Fruit fly (Drosophila melanogaster) whole organism, embryonic: ENCODE results near the gene CG13457.
A peak's percentile ranks its signal among the peaks of the same experiment; 100 is the strongest.

Experiments used
- Abd-B ChIP-seq: fragments of 200-800 bp; sonication (Bioruptor generic); optimal IDR thresholded peaks from 2 replicates; lab custom pipeline; 2018; ENCODE audit warnings: missing biosample characterization, mild to moderate bottlenecking, missing genetic modification characterization, moderate library complexity
- B-H1 ChIP-seq: fragments of 200-800 bp; sonication (Bioruptor generic); IDR thresholded peaks from 3 replicates; pipeline ENCODE4 v1.3.6; 2022; ENCODE audit warnings: missing biosample characterization, missing genetic modification characterization
- Bdp1 ChIP-seq: fragments of 200-800 bp; sonication (Bioruptor generic); optimal IDR thresholded peaks from 3 replicates; lab custom pipeline; 2016; ENCODE audit warnings: missing biosample characterization, missing genetic modification characterization
- CG1024 ChIP-seq: fragments of 200-800 bp; sonication (Bioruptor generic); IDR thresholded peaks from 2 replicates; pipeline ENCODE4 v1.3.6; 2022; ENCODE audit warnings: missing biosample characterization, missing genetic modification characterization
- CG10321 ChIP-seq: fragments of 200-800 bp; sonication (Bioruptor generic); IDR thresholded peaks from 2 replicates; pipeline ENCODE4 v1.3.6; 2022; ENCODE audit warnings: missing biosample characterization, missing genetic modification characterization
- CG13894 ChIP-seq: fragments of 200-800 bp; sonication (Bioruptor generic); optimal IDR thresholded peaks from 3 replicates; lab custom pipeline; 2018; ENCODE audit warnings: missing biosample characterization, mild to moderate bottlenecking, missing genetic modification characterization, moderate library complexity
- CG14710 ChIP-seq: fragments of 200-800 bp; sonication (Bioruptor generic); optimal IDR thresholded peaks from 3 replicates; lab custom pipeline; 2019; ENCODE audit warnings: missing biosample characterization, mild to moderate bottlenecking, missing genetic modification characterization, moderate library complexity
- CG17385 ChIP-seq: fragments of 200-800 bp; sonication (Bioruptor generic); optimal IDR thresholded peaks from 3 replicates; lab custom pipeline; 2018; ENCODE audit warnings: missing biosample characterization, mild to moderate bottlenecking, missing genetic modification characterization
- CG1792 ChIP-seq: fragments of 200-800 bp; sonication (Bioruptor generic); optimal IDR thresholded peaks from 2 replicates; lab custom pipeline; 2016; ENCODE audit warnings: missing biosample characterization, missing genetic modification characterization
- CG31388 ChIP-seq: fragments of 200-800 bp; sonication (Bioruptor generic); optimal IDR thresholded peaks from 2 replicates; lab custom pipeline; 2016; ENCODE audit warnings: missing biosample characterization, missing genetic modification characterization
- CG3407 ChIP-seq: fragments of 200-800 bp; sonication (Bioruptor generic); optimal IDR thresholded peaks from 2 replicates; lab custom pipeline; 2018; ENCODE audit warnings: missing biosample characterization, mild to moderate bottlenecking, missing genetic modification characterization
- CG34376 ChIP-seq: fragments of 200-800 bp; sonication (Bioruptor generic); optimal IDR thresholded peaks from 2 replicates; lab custom pipeline; 2018; ENCODE audit warnings: missing biosample characterization, mild to moderate bottlenecking, missing genetic modification characterization
- CG34422 ChIP-seq: fragments of 200-800 bp; sonication (Bioruptor generic); IDR thresholded peaks from 3 replicates; pipeline ENCODE4 v1.3.6; 2022; ENCODE audit warnings: missing biosample characterization, missing genetic modification characterization
- CG4707 ChIP-seq: fragments of 200-800 bp; sonication (Bioruptor generic); optimal IDR thresholded peaks from 2 replicates; lab custom pipeline; 2018; ENCODE audit warnings: missing biosample characterization, mild to moderate bottlenecking, missing genetic modification characterization, moderate library complexity
- CG4730 ChIP-seq: fragments of 200-800 bp; sonication (Bioruptor generic); IDR thresholded peaks from 2 replicates; pipeline ENCODE4 v1.3.6; 2022; ENCODE audit warnings: missing biosample characterization, missing genetic modification characterization
- CG6654 ChIP-seq: fragments of 200-800 bp; sonication (Bioruptor generic); optimal IDR thresholded peaks from 2 replicates; lab custom pipeline; 2017; ENCODE audit warnings: missing biosample characterization, mild to moderate bottlenecking, missing genetic modification characterization
- CG8089 ChIP-seq: fragments of 200-800 bp; sonication (Bioruptor generic); optimal IDR thresholded peaks from 3 replicates; lab custom pipeline; 2016; ENCODE audit warnings: missing biosample characterization, missing genetic modification characterization
- CG8281 ChIP-seq: fragments of 200-800 bp; sonication (Bioruptor generic); optimal IDR thresholded peaks from 2 replicates; lab custom pipeline; 2018; ENCODE audit warnings: missing biosample characterization, mild to moderate bottlenecking, missing genetic modification characterization, moderate library complexity
- CG8290 ChIP-seq, 3 experiments: fragments of 200-800 bp; sonication (Bioruptor generic); optimal IDR thresholded peaks; 2 replicates each; lab custom pipeline; 2016 to 2019; ENCODE audit warnings: missing biosample characterization in 3 of 3, missing genetic modification characterization in 3 of 3, mild to moderate bottlenecking in 2 of 3, moderate library complexity in 1 of 3
- CG8924 ChIP-seq: fragments of 200-800 bp; optimal IDR thresholded peaks from 3 replicates; lab custom pipeline; 2019; ENCODE audit warnings: missing biosample characterization, mild to moderate bottlenecking, missing genetic modification characterization, moderate library complexity
- Dip3 ChIP-seq: fragments of 200-800 bp; sonication (Bioruptor generic); optimal IDR thresholded peaks from 3 replicates; lab custom pipeline; 2016; ENCODE audit warnings: missing biosample characterization, missing genetic modification characterization
- Dref ChIP-seq: fragments of 200-800 bp; sonication (Bioruptor generic); IDR thresholded peaks from 2 replicates; pipeline ENCODE4 v1.3.6; 2022; ENCODE audit warnings: missing biosample characterization, missing genetic modification characterization
- Eip74EF ChIP-seq, 2 experiments: fragments of 200-800 bp in 1 of 2; fragments of >200 bp in 1 of 2; sonication (Bioruptor generic) in 1 of 2; optimal IDR thresholded peaks; 2 replicates each; lab custom pipeline; 2017 to 2019; ENCODE audit warnings: missing biosample characterization in 2 of 2, missing genetic modification characterization in 2 of 2, mild to moderate bottlenecking in 1 of 2, moderate library complexity in 1 of 2
- Ets97D ChIP-seq: fragments of 200-800 bp; sonication (Bioruptor generic); optimal IDR thresholded peaks from 3 replicates; lab custom pipeline; 2016; ENCODE audit warnings: missing biosample characterization, missing genetic modification characterization
- HLH3B ChIP-seq: fragments of 200-800 bp; sonication (Bioruptor generic); IDR thresholded peaks from 2 replicates; pipeline ENCODE4 v1.3.6; 2022; ENCODE audit warnings: missing biosample characterization, missing genetic modification characterization
- HLHmδ ChIP-seq: fragments of 200-800 bp; sonication (Bioruptor generic); optimal IDR thresholded peaks from 2 replicates; lab custom pipeline; 2018; ENCODE audit warnings: missing biosample characterization, mild to moderate bottlenecking, missing genetic modification characterization, moderate library complexity
- Lhr ChIP-seq: fragments of 200-800 bp; sonication (Bioruptor generic); optimal IDR thresholded peaks from 3 replicates; lab custom pipeline; 2017; ENCODE audit warnings: mild to moderate bottlenecking, missing biosample characterization, missing genetic modification reagents, missing genetic modification characterization
- Meics ChIP-seq: fragments of 200-800 bp; sonication (Bioruptor generic); optimal IDR thresholded peaks from 2 replicates; lab custom pipeline; 2017; ENCODE audit warnings: missing biosample characterization, mild to moderate bottlenecking, missing genetic modification characterization
- Rfx ChIP-seq: fragments of 200-800 bp; sonication (Bioruptor generic); IDR thresholded peaks from 2 replicates; pipeline ENCODE4 v1.3.6; 2022; ENCODE audit warnings: missing biosample characterization, missing genetic modification characterization
- Scr ChIP-seq: fragments of 200-800 bp; sonication (Bioruptor generic); IDR thresholded peaks from 2 replicates; pipeline ENCODE4 v1.3.6; 2022; ENCODE audit warnings: missing biosample characterization, missing genetic modification characterization; ENCODE audit not compliant: partially characterized antibody
- Side ChIP-seq: fragments of 200-800 bp; sonication (Bioruptor generic); optimal IDR thresholded peaks from 2 replicates; lab custom pipeline; 2016; ENCODE audit warnings: missing biosample characterization, missing genetic modification characterization
- ap ChIP-seq: fragments of 200-800 bp; sonication (Bioruptor generic); IDR thresholded peaks from 2 replicates; pipeline ENCODE4 v1.3.6; 2022; ENCODE audit warnings: missing biosample characterization, missing genetic modification characterization
- ash1 ChIP-seq: fragments of 200-800 bp; sonication (Bioruptor generic); optimal IDR thresholded peaks from 2 replicates; lab custom pipeline; 2018; ENCODE audit warnings: missing biosample characterization, mild to moderate bottlenecking, missing genetic modification characterization
- az2 ChIP-seq: fragments of 200-800 bp; sonication (Bioruptor generic); optimal IDR thresholded peaks from 3 replicates; lab custom pipeline; 2016; ENCODE audit warnings: missing biosample characterization, missing genetic modification characterization
- chif ChIP-seq, 2 experiments: fragments of 200-800 bp; sonication (Bioruptor generic); optimal IDR thresholded peaks; 3 replicates each; lab custom pipeline; 2016; ENCODE audit warnings: missing biosample characterization in 2 of 2, missing genetic modification characterization in 2 of 2
- exex ChIP-seq: fragments of 200-800 bp; sonication (Bioruptor generic); optimal IDR thresholded peaks from 4 replicates; lab custom pipeline; 2018; ENCODE audit warnings: missing biosample characterization, mild to moderate bottlenecking, missing genetic modification characterization, moderate library complexity
- fd96Cb ChIP-seq: fragments of 200-800 bp; sonication (Bioruptor generic); optimal IDR thresholded peaks from 2 replicates; lab custom pipeline; 2018; ENCODE audit warnings: missing biosample characterization, mild to moderate bottlenecking, missing genetic modification characterization, moderate library complexity
- gcm2 ChIP-seq: fragments of 200-800 bp; sonication (Bioruptor generic); optimal IDR thresholded peaks from 2 replicates; lab custom pipeline; 2016; ENCODE audit warnings: missing biosample characterization, missing genetic modification characterization
- gem ChIP-seq: fragments of 200-800 bp; sonication (Bioruptor generic); optimal IDR thresholded peaks from 2 replicates; lab custom pipeline; 2019; ENCODE audit warnings: missing biosample characterization, mild to moderate bottlenecking, missing genetic modification characterization, moderate library complexity
- gfzf ChIP-seq: fragments of 200-800 bp; sonication (Bioruptor generic); optimal IDR thresholded peaks from 2 replicates; lab custom pipeline; 2016; ENCODE audit warnings: missing biosample characterization, mild to moderate bottlenecking, missing genetic modification characterization, moderate library complexity
- gro ChIP-seq: fragments of 200-800 bp; sonication (Bioruptor generic); optimal IDR thresholded peaks from 2 replicates; lab custom pipeline; 2016; ENCODE audit warnings: missing biosample characterization, missing genetic modification characterization
- hth ChIP-seq: fragments of >200 bp; optimal IDR thresholded peaks from 2 replicates; lab custom pipeline; 2017; ENCODE audit warnings: inconsistent platforms
- luna ChIP-seq: fragments of 200-800 bp; sonication (Bioruptor generic); optimal IDR thresholded peaks from 2 replicates; lab custom pipeline; 2016; ENCODE audit warnings: missing biosample characterization, missing genetic modification characterization
- nerfin-2 ChIP-seq: fragments of 200-800 bp; sonication (Bioruptor generic); IDR thresholded peaks from 2 replicates; pipeline ENCODE4 v1.3.6; 2022; ENCODE audit warnings: missing biosample characterization, missing genetic modification characterization; ENCODE audit not compliant: partially characterized antibody
- nmo ChIP-seq: fragments of 200-800 bp; sonication (Bioruptor generic); optimal IDR thresholded peaks from 2 replicates; lab custom pipeline; 2018; ENCODE audit warnings: missing biosample characterization, mild to moderate bottlenecking, missing genetic modification characterization, moderate library complexity
- pros ChIP-seq: fragments of 200-800 bp; sonication (Bioruptor generic); optimal IDR thresholded peaks from 3 replicates; lab custom pipeline; 2019; ENCODE audit warnings: missing biosample characterization, mild to moderate bottlenecking, missing genetic modification characterization, moderate library complexity
- sisA ChIP-seq: fragments of 200-800 bp; sonication (Bioruptor generic); IDR thresholded peaks from 2 replicates; pipeline ENCODE4 v1.3.6; 2022; ENCODE audit warnings: missing biosample characterization, missing genetic modification characterization
- vnd ChIP-seq: fragments of 200-800 bp; sonication (Bioruptor generic); IDR thresholded peaks from 3 replicates; pipeline ENCODE4 v1.3.6; 2022; ENCODE audit warnings: missing biosample characterization, missing genetic modification characterization; ENCODE audit not compliant: partially characterized antibody

Gene CG13457

DNA sequence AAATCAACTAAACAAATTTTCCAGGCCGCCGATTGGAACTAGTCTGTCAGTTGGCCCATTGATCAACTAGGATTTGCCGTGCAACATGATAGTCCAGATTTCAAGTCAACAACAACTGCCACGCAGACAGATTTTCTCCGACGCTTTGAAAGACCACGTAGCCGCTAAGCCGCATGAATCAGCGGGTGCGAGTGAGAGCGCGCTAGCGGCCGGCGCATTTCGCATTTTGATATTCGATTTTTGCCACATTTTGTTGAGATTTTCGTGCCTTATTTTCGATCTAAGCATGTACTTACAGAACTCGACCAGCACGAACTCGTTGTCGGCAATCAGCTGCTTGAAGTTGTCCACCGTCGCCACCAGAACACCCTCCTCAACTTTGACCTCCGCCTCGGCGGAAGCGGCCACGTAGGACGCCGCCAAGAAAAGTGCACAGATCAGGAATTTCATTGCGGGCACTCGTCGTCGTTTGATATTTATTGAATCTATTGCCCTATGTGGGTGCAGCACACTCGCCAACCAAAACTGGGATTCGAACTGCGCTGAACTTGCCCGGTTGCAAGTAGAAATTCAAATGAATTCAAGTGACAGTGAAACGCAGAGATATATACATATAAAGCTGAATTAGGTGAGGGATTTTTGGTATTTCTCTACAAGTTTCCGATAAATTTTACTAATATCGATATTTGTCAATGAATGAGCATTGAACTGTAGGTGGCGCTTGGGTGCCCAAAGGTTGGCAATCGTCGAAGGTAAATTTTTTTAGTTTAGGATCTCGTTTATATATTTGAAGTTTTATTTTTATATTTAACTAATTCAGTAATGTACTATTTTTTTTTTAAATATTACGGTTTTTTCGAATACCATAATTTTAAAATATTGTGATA is 11.1 kb upstream of the CG13457 start, which contains the start of gene Pdi (continued):
- peak; percentile 11 for TF ChIP-seq CG8924 (tag; lab: Kevin White, UChicago)
- peak; percentile 34 for TF ChIP-seq HLHmδ (GFP tag; lab: Kevin White, UChicago)
- TF ChIP-seq CG6654, result no peak
- peak; percentile 65 for TF ChIP-seq Ets97D
- peak; percentile 61 for TF ChIP-seq nerfin-2 (GFP tag; lab: Robert Waterston, UW)
- TF ChIP-seq CG34422 (GFP tag; lab: Robert Waterston, UW), result peak; percentile 78; the same call in 1 of the 3 replicates
- peak; percentile 59 for TF ChIP-seq CG14710 (tag; lab: Kevin White, UChicago)
- peak; percentile 32 for TF ChIP-seq gem (tag; lab: Kevin White, UChicago)
- TF ChIP-seq hth (lab: Kevin White, UChicago), result no peak
- peak in 1 of 2 experiments; percentile 16 for TF ChIP-seq Eip74EF (GFP tag; optimal IDR thresholded peaks at IDR 0.05; lab: Kevin White, UChicago)
- no peak for TF ChIP-seq sisA (GFP tag; lab: Robert Waterston, UW)
- TF ChIP-seq az2 (GFP tag; lab: Kevin White, UChicago), result no peak
- peak; percentile 12 for TF ChIP-seq exex (tag; lab: Kevin White, UChicago)
- TF ChIP-seq nmo, result peak; percentile 62
- peak; percentile 19 for TF ChIP-seq CG34376 (GFP tag; lab: Kevin White, UChicago)
- no peak for TF ChIP-seq CG8089 (GFP tag; lab: Kevin White, UChicago)
- no peak for TF ChIP-seq CG31388 (GFP tag; lab: Kevin White, UChicago)
- TF ChIP-seq CG8290 (GFP tag; optimal IDR thresholded peaks at IDR 0.05; lab: Kevin White, UChicago), result no peak
- TF ChIP-seq CG8290 (tag; optimal IDR thresholded peaks at IDR 0.05; lab: Kevin White, UChicago), result peak; percentile 14 to 50
- no peak for TF ChIP-seq CG4730
- TF ChIP-seq vnd (GFP tag; lab: Robert Waterston, UW), result peak; percentile 49; the same call in 2 of the 3 replicates
- no peak for TF ChIP-seq CG1024 (GFP tag; lab: Robert Waterston, UW)
- no peak for TF ChIP-seq Dip3 (GFP tag; lab: Kevin White, UChicago)
- peak; percentile 59 for TF ChIP-seq Rfx (GFP tag; lab: Robert Waterston, UW)
- peak; percentile 49 for TF ChIP-seq Side (GFP tag; lab: Kevin White, UChicago)
- peak; percentile 89 for TF ChIP-seq gfzf
- no peak for TF ChIP-seq Meics (GFP tag; lab: Kevin White, UChicago)
- peak; percentile 50 for TF ChIP-seq gro (GFP tag; lab: Kevin White, UChicago)
- TF ChIP-seq HLH3B (GFP tag; lab: Robert Waterston, UW), result peak; percentile 33; the same call in 1 of the 2 replicates
- TF ChIP-seq Lhr (GFP tag; lab: Kevin White, UChicago), result peak; percentile 72
- TF ChIP-seq Dref (GFP tag; lab: Robert Waterston, UW), result peak; percentile 96
- peak; percentile 51 for TF ChIP-seq gcm2 (GFP tag; lab: Kevin White, UChicago)
- TF ChIP-seq pros (GFP tag; lab: Kevin White, UChicago), result no peak
- TF ChIP-seq Abd-B (GFP tag; lab: Kevin White, UChicago), result no peak
- TF ChIP-seq luna (GFP tag; lab: Kevin White, UChicago), result peak; percentile 24
- peak; percentile 69 for TF ChIP-seq Scr (GFP tag; lab: Robert Waterston, UW)
- no peak for TF ChIP-seq ap (GFP tag; lab: Robert Waterston, UW)
- TF ChIP-seq CG8281 (tag; lab: Kevin White, UChicago), result no peak
- TF ChIP-seq B-H1 (GFP tag; lab: Robert Waterston, UW), result no peak
- peak; percentile 25 for TF ChIP-seq CG4707 (GFP tag; lab: Kevin White, UChicago)
- peak; percentile 60 for TF ChIP-seq CG13894
- no peak for TF ChIP-seq CG10321 (GFP tag; lab: Robert Waterston, UW)
- peak in 1 of 2 experiments; percentile 39 for TF ChIP-seq chif (GFP tag; optimal IDR thresholded peaks at IDR 0.05; lab: Kevin White, UChicago)
- peak; percentile 31 for TF ChIP-seq CG17385 (GFP tag; lab: Kevin White, UChicago)
- no peak for TF ChIP-seq ash1 (GFP tag; lab: Kevin White, UChicago)
- TF ChIP-seq Bdp1, result no peak
- TF ChIP-seq CG1792 (GFP tag; lab: Kevin White, UChicago), result peak; percentile 7
- TF ChIP-seq CG3407 (GFP tag; lab: Kevin White, UChicago), result peak; percentile 25
- TF ChIP-seq fd96Cb (tag; lab: Kevin White, UChicago), result no peak
